Worm (Caenorhabditis elegans) whole organism, young adult: Measurements from ENCODE around the gene ZK112.4.

Experiments used
- F57C9.4 ChIP-seq: sonication (generic microtip); optimal IDR thresholded peaks from 2 replicates; lab custom pipeline; 2017; ENCODE audit warnings: mild to moderate bottlenecking, missing genetic modification characterization, missing compliant biosample characterization
- dox-1 ChIP-seq: fragments of 200-800 bp; sonication (Bioruptor generic); IDR thresholded peaks from 2 replicates; pipeline ENCODE4 v1.3.6; 2022; ENCODE audit warnings: missing genetic modification reagents, missing genetic modification characterization, missing compliant biosample characterization

- no peak; the same call in 1 of the 2 replicates for TF ChIP-seq dox-1 (GFP tag; lab: Robert Waterston, UW)
- TF ChIP-seq F57C9.4 (tag; lab: Kevin White, UChicago): no peak
These were observed 18.9 kb downstream of the ZK112.4 start for ce11 chrIII:7710943-7711342.
